Worm (Caenorhabditis elegans): ENCODE results near the gene nhr-79.

nhr-79 gene

DNA sequence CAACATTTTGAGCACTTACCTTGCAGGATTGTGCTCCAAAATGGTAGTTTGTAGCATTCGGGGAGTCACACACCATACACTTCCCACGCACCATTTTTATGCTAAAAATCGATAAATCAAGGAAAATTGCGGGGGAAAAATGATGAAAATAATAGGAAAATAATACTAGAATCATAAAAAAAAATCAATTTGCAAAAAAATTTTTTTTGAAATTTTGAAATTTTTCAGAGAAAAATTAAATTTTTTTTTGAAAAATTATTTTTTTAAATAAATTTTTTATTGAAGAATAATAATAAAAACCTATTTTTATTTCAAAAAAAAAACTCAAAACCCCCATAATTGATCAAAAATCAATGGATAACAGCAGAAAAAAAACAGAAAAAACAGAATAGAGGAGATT, at the start of gene nhr-79:
Gene nhr-79 (minus strand): TSS at position 101 of the 400 bp plus-strand sequence.
- no peak for TF ChIP-seq unc-62 (GFP tag; optimal IDR thresholded peaks at IDR 0.05)

- no peak for TF ChIP-seq unc-62 (GFP tag; optimal IDR thresholded peaks at IDR 0.05)
These were observed 49.0 kb upstream of the nhr-79 start for ce11 chrV:19260686-19261085.

- TF ChIP-seq unc-62 (GFP tag; optimal IDR thresholded peaks at IDR 0.05), result no peak
These were observed 47.7 kb upstream of the nhr-79 start for ce11 chrV:19259403-19259802.

DNA sequence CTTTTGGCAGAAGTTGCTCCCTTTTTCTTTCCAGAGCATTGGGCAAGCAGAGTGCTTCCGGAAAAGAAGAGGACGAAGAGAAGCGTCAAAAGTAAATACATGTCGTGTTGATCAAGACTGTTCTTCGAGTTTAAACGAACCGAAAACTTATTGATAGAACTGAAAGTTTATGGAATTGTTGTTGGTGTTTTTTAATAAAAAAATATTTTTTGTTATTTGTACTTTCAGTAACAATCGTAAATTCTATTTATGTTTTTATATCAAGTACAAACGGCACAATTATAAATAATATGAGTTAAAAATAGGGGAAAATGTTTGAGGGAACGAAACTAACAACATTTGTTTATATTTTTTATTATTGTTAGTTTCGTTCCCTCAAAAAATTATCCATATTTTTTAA, 46.0 kb upstream of the nhr-79 start, which contains the start of gene F21D9.3:
Gene F21D9.3 (minus strand): TSS at position 101 of the 400 bp plus-strand sequence.
- no peak for TF ChIP-seq unc-62 (GFP tag; optimal IDR thresholded peaks at IDR 0.05)

ce11 chrV:19253520-19253919, 41.8 kb upstream of the nhr-79 start, which contains the start of gene F21D9.4:
TSS of gene F21D9.4 (plus strand) at chrV:19253820.
- no peak for TF ChIP-seq unc-62 (GFP tag; optimal IDR thresholded peaks at IDR 0.05)

DNA sequence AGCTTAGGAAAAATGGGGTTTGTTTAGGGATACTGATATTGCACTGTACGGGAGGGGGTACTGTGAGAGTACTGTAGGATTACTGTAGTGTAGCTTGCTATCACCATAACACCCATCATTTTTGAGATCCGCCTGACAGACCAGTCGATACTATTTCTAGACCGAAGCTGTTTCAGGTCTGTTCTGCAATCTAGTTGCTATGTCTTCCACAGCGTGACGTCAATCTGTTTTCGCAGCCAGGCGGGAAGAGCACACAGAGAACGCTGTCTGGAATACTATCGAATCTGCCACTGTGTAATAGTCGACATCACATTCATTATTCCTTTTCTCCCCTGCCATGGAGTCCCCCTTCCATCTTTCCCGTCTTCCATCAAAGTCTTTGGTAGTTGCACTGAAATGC, 40.1 kb upstream of the nhr-79 start, which contains the start of gene F21D9.11:
Gene F21D9.11 (plus strand): TSS at position 301 of the 400 bp plus-strand sequence.
- TF ChIP-seq unc-62 (GFP tag; optimal IDR thresholded peaks at IDR 0.05), result no peak

- no peak for TF ChIP-seq unc-62 (GFP tag; optimal IDR thresholded peaks at IDR 0.05)
These were observed 39.3 kb upstream of the nhr-79 start, which contains the start of gene str-81 for ce11 chrV:19250983-19251382. TSS of gene str-81 (minus strand) at chrV:19251083.

ce11 chrV:19240129-19240528, 28.4 kb upstream of the nhr-79 start, which contains the start of the genes fbxb-115 and fbxb-1:
TSS of gene fbxb-115 (minus strand) at chrV:19240229.
TSS of gene fbxb-1 (plus strand) at chrV:19240354.
- TF ChIP-seq unc-62 (GFP tag; optimal IDR thresholded peaks at IDR 0.05), result no peak

ce11 chrV:19237204-19237603, 25.5 kb upstream of the nhr-79 start, which contains the start of gene fbxb-2:
TSS of gene fbxb-2 (minus strand) at chrV:19237304.
- no peak for TF ChIP-seq unc-62 (GFP tag; optimal IDR thresholded peaks at IDR 0.05)

DNA sequence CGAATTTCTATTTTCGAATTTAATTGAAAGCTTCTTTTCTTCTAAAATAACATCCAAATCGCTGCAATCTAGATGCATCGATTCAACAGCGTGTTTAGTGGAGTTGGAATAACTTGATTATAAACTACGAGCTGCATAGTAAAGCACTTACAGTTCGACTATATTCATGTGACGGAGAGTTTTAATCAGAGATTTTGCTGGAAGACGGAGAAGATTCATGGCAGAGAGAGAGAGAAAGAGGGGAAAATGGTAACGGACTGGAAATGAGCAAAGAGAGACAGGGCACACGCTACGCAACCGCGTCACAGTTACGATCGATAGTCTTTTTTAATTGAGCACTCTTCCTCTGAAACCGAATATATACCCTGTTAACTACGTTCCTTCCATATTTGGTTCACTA, 21.8 kb upstream of the nhr-79 start, which contains the start of gene fbxb-116:
Gene fbxb-116 (plus strand): TSS at position 301 of the 400 bp plus-strand sequence.
- no peak for TF ChIP-seq unc-62 (GFP tag; optimal IDR thresholded peaks at IDR 0.05)

DNA sequence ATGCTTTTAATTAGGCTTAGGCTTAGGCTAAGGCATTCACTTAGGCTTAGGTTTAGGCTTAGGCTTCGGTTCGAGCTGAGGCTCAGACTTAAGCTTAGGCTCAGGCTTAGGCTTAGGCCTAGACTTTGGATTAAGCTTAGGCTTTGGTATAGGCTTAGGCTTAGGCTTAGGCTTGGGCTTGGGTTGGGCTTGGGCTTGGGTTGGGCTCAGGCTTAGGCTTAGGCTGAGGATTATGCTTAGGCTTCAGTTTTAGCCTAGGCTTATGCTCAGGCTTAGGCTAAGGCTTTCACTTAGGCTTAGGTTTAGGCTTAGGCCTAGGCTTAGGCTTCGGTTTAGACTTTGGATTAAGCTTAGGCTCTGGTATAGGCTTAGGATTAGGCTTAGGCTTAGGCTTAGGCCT, 19.5 kb upstream of the nhr-79 start:
- no peak for TF ChIP-seq unc-62 (GFP tag; optimal IDR thresholded peaks at IDR 0.05)

- no peak for TF ChIP-seq unc-62 (GFP tag; optimal IDR thresholded peaks at IDR 0.05)
These were observed 18.7 kb upstream of the nhr-79 start, which contains the start of gene sqst-3 for ce11 chrV:19230413-19230812. TSS of gene sqst-3 (plus strand) at chrV:19230782.

- TF ChIP-seq unc-62 (GFP tag; optimal IDR thresholded peaks at IDR 0.05), result no peak
These were observed 6.0 kb upstream of the nhr-79 start, which contains the start of gene oac-49 for ce11 chrV:19217675-19218074. TSS of gene oac-49 (plus strand) at chrV:19217975.

DNA sequence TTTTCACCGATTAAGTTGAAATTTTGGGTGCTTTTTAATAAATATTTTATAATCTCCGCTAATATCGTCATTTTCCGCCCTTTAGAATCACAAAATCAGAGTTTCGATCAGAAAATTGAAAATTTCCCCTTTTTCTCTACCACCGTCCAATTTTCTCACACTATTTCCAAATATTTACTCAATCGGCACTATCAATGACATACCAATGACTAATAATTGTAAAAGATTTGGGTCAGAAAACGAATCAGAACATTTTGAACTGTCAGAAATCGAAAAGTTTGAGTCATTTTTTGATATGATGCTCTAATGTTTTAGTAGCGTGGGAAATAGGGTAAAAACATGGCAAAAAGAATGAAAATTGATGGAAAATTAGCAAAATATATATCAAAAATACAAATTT, 5.4 kb upstream of the nhr-79 start, which contains the start of gene srr-2:
Gene srr-2 (minus strand): TSS at position 73 of the 400 bp plus-strand sequence.
- no peak for TF ChIP-seq unc-62 (GFP tag; optimal IDR thresholded peaks at IDR 0.05)

- no peak for TF ChIP-seq unc-62 (GFP tag; optimal IDR thresholded peaks at IDR 0.05)
These were observed 659 bp upstream of the nhr-79 start for ce11 chrV:19212354-19212753.

DNA sequence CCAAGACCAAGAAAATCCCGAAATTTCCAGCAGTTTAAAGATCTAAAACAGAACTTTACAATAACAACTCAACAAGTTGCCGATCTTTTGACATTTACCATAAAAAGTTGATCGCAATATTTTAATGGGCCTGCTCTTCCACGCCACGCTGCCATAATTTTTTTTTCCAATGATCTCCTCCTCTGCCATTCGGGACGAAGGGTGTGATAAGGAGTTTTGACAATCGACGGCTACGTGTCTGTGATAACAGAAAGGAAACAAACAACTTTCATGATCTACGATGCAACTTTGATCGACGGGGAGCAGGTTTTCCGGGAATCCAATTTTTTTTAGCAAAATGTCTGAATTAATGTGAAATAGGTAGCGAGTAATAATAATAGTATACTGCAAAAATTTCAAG, 4.8 kb downstream of the nhr-79 start:
- no peak for TF ChIP-seq unc-62 (GFP tag; optimal IDR thresholded peaks at IDR 0.05)

ce11 chrV:19205450-19205849, 6.2 kb downstream of the nhr-79 start:
- no peak for TF ChIP-seq unc-62 (GFP tag; optimal IDR thresholded peaks at IDR 0.05)

DNA sequence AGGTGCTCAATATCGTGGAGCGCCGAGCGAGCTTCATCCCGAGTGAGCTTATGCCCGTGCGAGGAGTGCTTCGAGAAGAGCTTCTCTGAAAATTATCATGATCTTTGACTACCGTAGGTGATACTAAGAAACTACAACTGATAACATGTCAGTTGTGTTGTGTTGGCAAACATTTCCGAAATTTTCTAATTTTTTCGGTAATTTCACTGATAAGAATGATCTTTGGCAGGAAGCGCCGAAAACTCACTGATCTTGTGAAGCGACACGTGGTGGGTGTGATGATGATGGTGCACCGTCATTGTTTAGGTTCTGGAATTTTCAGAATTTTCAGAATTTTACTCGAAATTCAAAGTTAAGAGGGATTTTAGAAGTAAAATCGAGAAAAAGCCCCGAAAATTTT, 8.4 kb downstream of the nhr-79 start, which contains the start of gene Y39B6A.1:
Gene Y39B6A.1 (minus strand): TSS at position 309 of the 400 bp plus-strand sequence.
- no peak for TF ChIP-seq unc-62 (GFP tag; optimal IDR thresholded peaks at IDR 0.05)

Measured in whole organism, dauer.